Worm (Caenorhabditis elegans) whole organism, L3 larva: ENCODE measurements around the gene C55C3.4.

Experiments used
- ZK546.5 ChIP-seq: sonication (generic microtip); optimal IDR thresholded peaks from 2 replicates; lab custom pipeline; 2017; ENCODE audit warnings: missing biosample characterization, missing genetic modification characterization
- aly-2 ChIP-seq: fragments of 150-350 bp; optimal IDR thresholded peaks from 2 replicates; lab custom pipeline; 2014; ENCODE audit warnings: missing biosample characterization, missing genetic modification characterization
- ceh-16 ChIP-seq: sonication (generic microtip); optimal IDR thresholded peaks from 2 replicates; lab custom pipeline; 2017; ENCODE audit warnings: missing biosample characterization, missing genetic modification characterization
- ceh-82 ChIP-seq: fragments of 150-350 bp; optimal IDR thresholded peaks from 2 replicates; lab custom pipeline; 2014; ENCODE audit warnings: missing biosample characterization, missing genetic modification characterization
- ceh-9 ChIP-seq: sonication (generic microtip); optimal IDR thresholded peaks from 2 replicates; lab custom pipeline; 2018; ENCODE audit warnings: missing biosample characterization, missing genetic modification characterization
- daf-12 ChIP-seq: fragments of 150-350 bp; optimal IDR thresholded peaks from 2 replicates; lab custom pipeline; 2014; ENCODE audit warnings: missing biosample characterization, missing genetic modification reagents, missing genetic modification characterization
- egl-27 ChIP-seq: sonication (generic microtip); optimal IDR thresholded peaks from 4 replicates; lab custom pipeline; 2017; ENCODE audit warnings: missing biosample characterization, missing genetic modification reagents, missing genetic modification characterization
- egl-5 ChIP-seq: fragments of 150-350 bp; optimal IDR thresholded peaks from 2 replicates; lab custom pipeline; 2017; ENCODE audit warnings: missing biosample characterization, missing genetic modification reagents, missing genetic modification characterization, inconsistent platforms
- elt-3 ChIP-seq, 3 experiments: fragments of 150-350 bp in 1 of 3; sonication (generic microtip) in 2 of 3; optimal IDR thresholded peaks; 2 replicates in 2 of 3; 4 replicates in 1 of 3; lab custom pipeline; 2014 to 2017; ENCODE audit warnings: missing biosample characterization in 3 of 3, missing genetic modification characterization in 3 of 3
- fkh-10 ChIP-seq: sonication (generic microtip); optimal IDR thresholded peaks from 2 replicates; lab custom pipeline; 2017; ENCODE audit warnings: missing biosample characterization, missing genetic modification reagents, missing genetic modification characterization
- fos-1 ChIP-seq: fragments of 150-350 bp; optimal IDR thresholded peaks from 2 replicates; lab custom pipeline; 2014; ENCODE audit warnings: missing biosample characterization, missing genetic modification characterization
- jun-1 ChIP-seq: fragments of 150-350 bp; optimal IDR thresholded peaks from 2 replicates; lab custom pipeline; 2014; ENCODE audit warnings: missing biosample characterization, missing genetic modification reagents, missing genetic modification characterization
- lin-15B ChIP-seq: fragments of 150-350 bp; optimal IDR thresholded peaks from 2 replicates; lab custom pipeline; 2014; ENCODE audit warnings: missing biosample characterization, missing genetic modification characterization
- lin-39 ChIP-seq: fragments of 150-350 bp; optimal IDR thresholded peaks from 2 replicates; lab custom pipeline; 2018; ENCODE audit warnings: missing biosample characterization, missing genetic modification reagents, missing genetic modification characterization
- mdl-1 ChIP-seq: fragments of 150-350 bp; optimal IDR thresholded peaks from 2 replicates; lab custom pipeline; 2014; ENCODE audit warnings: missing biosample characterization, missing genetic modification characterization
- nfya-1 ChIP-seq: sonication (generic microtip); optimal IDR thresholded peaks from 2 replicates; lab custom pipeline; 2017; ENCODE audit warnings: missing genetic modification characterization, mild to moderate bottlenecking, missing compliant biosample characterization, antibody characterized with exemption, moderate library complexity; ENCODE audit not compliant: insufficient read depth
- nhr-11 ChIP-seq: fragments of 150-350 bp; optimal IDR thresholded peaks from 2 replicates; lab custom pipeline; 2014; ENCODE audit warnings: missing biosample characterization, missing genetic modification characterization
- nhr-12 ChIP-seq: fragments of 150-350 bp; optimal IDR thresholded peaks from 2 replicates; lab custom pipeline; 2014; ENCODE audit warnings: missing biosample characterization, missing genetic modification characterization
- nhr-23 ChIP-seq: fragments of 150-350 bp; optimal IDR thresholded peaks from 2 replicates; lab custom pipeline; 2014; ENCODE audit warnings: missing biosample characterization, missing genetic modification reagents, missing genetic modification characterization
- nhr-237 ChIP-seq: fragments of 150-350 bp; optimal IDR thresholded peaks from 2 replicates; lab custom pipeline; 2014; ENCODE audit warnings: missing biosample characterization, missing genetic modification characterization
- nhr-25 ChIP-seq: sonication (generic microtip); optimal IDR thresholded peaks from 2 replicates; lab custom pipeline; 2017; ENCODE audit warnings: missing biosample characterization, missing genetic modification characterization
- nhr-28 ChIP-seq: fragments of 150-350 bp; optimal IDR thresholded peaks from 2 replicates; lab custom pipeline; 2014; ENCODE audit warnings: missing biosample characterization, missing genetic modification characterization
- nhr-43 ChIP-seq: sonication (generic microtip); optimal IDR thresholded peaks from 2 replicates; lab custom pipeline; 2016; ENCODE audit warnings: mild to moderate bottlenecking, missing genetic modification characterization, missing compliant biosample characterization; ENCODE audit not compliant: poor library complexity, severe bottlenecking
- nhr-67 ChIP-seq: fragments of 150-350 bp; optimal IDR thresholded peaks from 2 replicates; lab custom pipeline; 2014; ENCODE audit warnings: missing biosample characterization, missing genetic modification characterization
- nhr-76 ChIP-seq: fragments of 150-350 bp; sonication (generic microtip); optimal IDR thresholded peaks from 5 replicates; lab custom pipeline; 2014; ENCODE audit warnings: missing biosample characterization, missing genetic modification characterization
- nhr-77 ChIP-seq: fragments of 150-350 bp; optimal IDR thresholded peaks from 2 replicates; lab custom pipeline; 2014; ENCODE audit warnings: missing biosample characterization, missing genetic modification characterization
- pha-4 ChIP-seq: fragments of 150-350 bp; optimal IDR thresholded peaks from 2 replicates; lab custom pipeline; 2014; ENCODE audit warnings: missing biosample characterization, missing genetic modification reagents, missing genetic modification characterization
- pqm-1 ChIP-seq: fragments of 150-350 bp; optimal IDR thresholded peaks from 2 replicates; lab custom pipeline; 2017; ENCODE audit warnings: missing biosample characterization, missing genetic modification characterization, inconsistent platforms
- skn-1 ChIP-seq: fragments of 150-350 bp; optimal IDR thresholded peaks from 2 replicates; lab custom pipeline; 2014; ENCODE audit warnings: missing biosample characterization, missing genetic modification characterization
- snpc-4 ChIP-seq: fragments of 150-350 bp; optimal IDR thresholded peaks from 2 replicates; lab custom pipeline; 2014; ENCODE audit warnings: missing biosample characterization, missing genetic modification characterization
- unc-39 ChIP-seq: sonication (generic microtip); optimal IDR thresholded peaks from 4 replicates; lab custom pipeline; 2017; ENCODE audit warnings: missing biosample characterization, missing genetic modification characterization
- zag-1 ChIP-seq: fragments of 150-350 bp; optimal IDR thresholded peaks from 2 replicates; lab custom pipeline; 2014; ENCODE audit warnings: missing biosample characterization, missing genetic modification characterization
- ztf-11 ChIP-seq: fragments of 150-350 bp; optimal IDR thresholded peaks from 2 replicates; lab custom pipeline; 2014; ENCODE audit warnings: missing biosample characterization, missing genetic modification characterization
- ztf-4 ChIP-seq: fragments of 150-350 bp; optimal IDR thresholded peaks from 2 replicates; lab custom pipeline; 2014; ENCODE audit warnings: missing biosample characterization, missing genetic modification characterization

Gene C55C3.4

ce11 chrIV:5678044-5678443 is at the start of gene C55C3.4:
C55C3.4 (minus strand) TSS chrIV:5678144.
- TF ChIP-seq aly-2 (tag; lab: Kevin White, UChicago) (no peak), daf-12 (no peak), ztf-4 (tag; lab: Kevin White, UChicago) (no peak), nhr-11 (no peak), nhr-23 (tag; lab: Kevin White, UChicago) (no peak), zag-1 (tag; lab: Kevin White, UChicago) (no peak), lin-15B (tag; lab: Kevin White, UChicago) (no peak), fos-1 (tag; lab: Kevin White, UChicago) (no peak)

ce11 chrIV:5725300-5725699 is 47.4 kb upstream of the C55C3.4 start, which contains the start of gene H35B03.1:
H35B03.1 (plus strand) TSS chrIV:5725600.
- no peak for TF ChIP-seq jun-1 (tag; lab: Kevin White, UChicago)
- no peak for TF ChIP-seq elt-3 (tag; optimal IDR thresholded peaks at IDR 0.05; lab: Kevin White, UChicago)
- TF ChIP-seq ceh-9 = no peak
- TF ChIP-seq pha-4 (tag; lab: Kevin White, UChicago) = no peak
- TF ChIP-seq nhr-76 (tag; lab: Kevin White, UChicago) = no peak
- TF ChIP-seq aly-2 (tag; lab: Kevin White, UChicago) = no peak
- no peak for TF ChIP-seq egl-5 (tag; lab: Kevin White, UChicago)
- no peak for TF ChIP-seq fkh-10 (GFP tag; lab: Kevin White, UChicago)
- no peak for TF ChIP-seq nhr-43 (tag; lab: Kevin White, UChicago)
- no peak for TF ChIP-seq fos-1 (tag; lab: Kevin White, UChicago)
- no peak for TF ChIP-seq nhr-28 (tag; lab: Kevin White, UChicago)
- no peak for TF ChIP-seq nhr-12 (tag; lab: Kevin White, UChicago)
- TF ChIP-seq egl-27 = no peak
- TF ChIP-seq nhr-77 (tag; lab: Kevin White, UChicago) = no peak
- TF ChIP-seq ztf-11 (tag; lab: Kevin White, UChicago) = no peak
- no peak for TF ChIP-seq pqm-1 (tag; lab: Kevin White, UChicago)
- no peak for TF ChIP-seq lin-15B (tag; lab: Kevin White, UChicago)
- no peak for TF ChIP-seq ceh-16 (tag; lab: Kevin White, UChicago)
- TF ChIP-seq, all 47 proteins: peak for 0

ce11 chrIV:5723659-5724058 is 45.7 kb upstream of the C55C3.4 start:
- no peak for TF ChIP-seq unc-39
- no peak for TF ChIP-seq zag-1 (tag; lab: Kevin White, UChicago)
- TF ChIP-seq lin-39 (tag; lab: Kevin White, UChicago) = no peak
- no peak for TF ChIP-seq ceh-16 (tag; lab: Kevin White, UChicago)
- no peak for TF ChIP-seq skn-1
- peak; percentile 82 for TF ChIP-seq fkh-10 (GFP tag; lab: Kevin White, UChicago)
- TF ChIP-seq mdl-1 (tag; lab: Kevin White, UChicago) = no peak
- no peak for TF ChIP-seq ceh-82 (tag; lab: Kevin White, UChicago)
- no peak for TF ChIP-seq nhr-25 (tag; lab: Kevin White, UChicago)

ce11 chrIV:5715341-5716112 is 37.6 kb upstream of the C55C3.4 start:
- peak; percentile 99 for TF ChIP-seq nfya-1 (tag; lab: Kevin White, UChicago)
- TF ChIP-seq skn-1 = no peak
- TF ChIP-seq nhr-237 (tag; lab: Kevin White, UChicago) = no peak
- TF ChIP-seq snpc-4 (tag; lab: Kevin White, UChicago) = no peak
- TF ChIP-seq nhr-76 (tag; lab: Kevin White, UChicago) = no peak
- TF ChIP-seq fkh-10 (GFP tag; lab: Kevin White, UChicago) = peak; percentile 27
- no peak for TF ChIP-seq nhr-67 (tag; lab: Kevin White, UChicago)
- TF ChIP-seq ZK546.5 (tag; lab: Kevin White, UChicago) = no peak
- no peak for TF ChIP-seq nhr-11

ce11 chrIV:5708796-5709195 is 30.9 kb upstream of the C55C3.4 start, which contains the start of gene C55C3.1:
C55C3.1 (plus strand) TSS chrIV:5709096.
- TF ChIP-seq mdl-1 (tag; lab: Kevin White, UChicago) (no peak), elt-3 (tag; optimal IDR thresholded peaks at IDR 0.05; lab: Kevin White, UChicago) (peak in 1 of 3 experiments; percentile 46)
